Fruit fly (Drosophila melanogaster): ENCODE results near the gene slou.

The slou gene

DNA sequence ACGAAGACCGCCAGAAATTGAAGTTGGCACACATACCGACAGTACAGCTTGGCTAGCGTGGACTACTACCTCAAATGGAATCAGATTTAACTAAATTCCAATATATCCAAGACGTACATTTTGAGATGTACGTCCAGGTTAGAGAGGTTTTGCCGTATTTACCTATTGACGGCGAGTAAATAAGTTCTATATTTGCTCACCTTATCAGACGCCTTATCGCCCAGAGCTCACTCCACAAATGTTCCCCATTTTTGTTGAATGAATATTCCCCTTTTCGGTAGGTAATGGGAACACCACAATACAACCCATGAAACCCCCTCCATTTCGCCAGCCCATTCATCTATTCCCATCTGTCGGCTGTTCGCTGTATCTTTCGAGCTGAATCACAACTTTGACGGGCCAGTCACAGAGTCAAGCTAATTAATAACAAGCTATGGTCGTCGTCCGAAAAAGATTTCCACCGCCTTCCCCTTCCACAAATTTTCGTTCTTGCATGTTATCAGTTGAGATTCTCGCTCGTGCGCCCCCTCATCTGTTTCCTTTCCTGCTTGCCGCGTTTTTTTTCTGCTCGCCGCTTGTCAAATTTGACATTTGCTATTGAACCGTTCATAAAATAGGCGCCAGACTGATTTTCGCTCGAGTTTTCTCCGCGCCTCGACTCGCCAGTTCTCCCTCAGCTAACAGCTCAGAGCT, 33.8 kb upstream of the slou start (continued):
- TF ChIP-seq CG30020 (tag; optimal IDR thresholded peaks at IDR 0.05) = peak; percentile 54
- peak; percentile 79 for TF ChIP-seq CG11085 (GFP tag; IDR thresholded peaks at IDR 0.05)
- peak; percentile 97 for TF ChIP-seq CG12942 (GFP tag; optimal IDR thresholded peaks at IDR 0.05)
- TF ChIP-seq salm (tag; optimal IDR thresholded peaks at IDR 0.05) = peak; percentile 74
- TF ChIP-seq CG18599 (GFP tag; optimal IDR thresholded peaks at IDR 0.05) = peak; percentile 96
- TF ChIP-seq CG13123 (GFP tag; optimal IDR thresholded peaks at IDR 0.05) = peak; percentile 98
- TF ChIP-seq zf30C (GFP tag; optimal IDR thresholded peaks at IDR 0.05) = no peak
- peak; percentile 72 for TF ChIP-seq ab (GFP tag; optimal IDR thresholded peaks at IDR 0.05)
- no peak for TF ChIP-seq dan (GFP tag; IDR thresholded peaks at IDR 0.05)
- TF ChIP-seq Ets97D (GFP tag; optimal IDR thresholded peaks at IDR 0.05) = peak; percentile 81
- peak; percentile 94 for TF ChIP-seq CG17912 (GFP tag; optimal IDR thresholded peaks at IDR 0.05)
- TF ChIP-seq CG2202 (tag; optimal IDR thresholded peaks at IDR 0.05) = peak; percentile 98
- TF ChIP-seq pan (optimal IDR thresholded peaks at IDR 0.05) = no peak
- peak in 1 of 2 experiments; percentile 93 for TF ChIP-seq pan (GFP tag; optimal IDR thresholded peaks at IDR 0.05 in 1 of 2, IDR thresholded peaks at IDR 0.05 in 1 of 2)
- TF ChIP-seq CG18011 (GFP tag; optimal IDR thresholded peaks at IDR 0.05) = peak; percentile 77
- peak; percentile 79 for TF ChIP-seq lmd (GFP tag; IDR thresholded peaks at IDR 0.05)
- TF ChIP-seq croc (GFP tag; conservative IDR thresholded peaks at IDR 0.05) = peak; percentile 77
- TF ChIP-seq ttk (GFP tag; IDR thresholded peaks at IDR 0.05) = peak; percentile 85; the same call in 1 of the 2 replicates
- peak; percentile 86 for TF ChIP-seq Rfx (GFP tag; IDR thresholded peaks at IDR 0.05)
- peak; percentile 67 for TF ChIP-seq Ssrp (tag; optimal IDR thresholded peaks at IDR 0.05)
- peak; percentile 89 for TF ChIP-seq aop (GFP tag; IDR thresholded peaks at IDR 0.05)
- TF ChIP-seq CoRest (tag; optimal IDR thresholded peaks at IDR 0.05) = peak; percentile 91
- TF ChIP-seq CG4854 (GFP tag; optimal IDR thresholded peaks at IDR 0.05) = peak; percentile 95
- TF ChIP-seq h (optimal IDR thresholded peaks at IDR 0.05) = no peak
- peak; percentile 85 for TF ChIP-seq CG31365 (tag; optimal IDR thresholded peaks at IDR 0.05)
- no peak for TF ChIP-seq corto (GFP tag; optimal IDR thresholded peaks at IDR 0.05)
- peak; percentile 86 for TF ChIP-seq dysf (GFP tag; IDR thresholded peaks at IDR 0.05)
- peak; percentile 97 for TF ChIP-seq ara (GFP tag; IDR thresholded peaks at IDR 0.05)
- TF ChIP-seq Dip3 (GFP tag; optimal IDR thresholded peaks at IDR 0.05) = peak; percentile 85
- TF ChIP-seq CG12744 (GFP tag; optimal IDR thresholded peaks at IDR 0.05) = peak; percentile 82
- TF ChIP-seq CG34422 (GFP tag; IDR thresholded peaks at IDR 0.05) = peak; percentile 89
- no peak for TF ChIP-seq Hr39 (optimal IDR thresholded peaks at IDR 0.05)
- peak; percentile 93 for TF ChIP-seq Dad (GFP tag; optimal IDR thresholded peaks at IDR 0.05)
- TF ChIP-seq Hsf (GFP tag; optimal IDR thresholded peaks at IDR 0.05) = peak; percentile 86
- peak; percentile 93 for TF ChIP-seq sob (GFP tag; IDR thresholded peaks at IDR 0.05)
- TF ChIP-seq HLHmδ (GFP tag; optimal IDR thresholded peaks at IDR 0.05) = peak; percentile 96
- TF ChIP-seq pfk (GFP tag; optimal IDR thresholded peaks at IDR 0.05) = peak; percentile 79
- no peak for TF ChIP-seq sna (GFP tag; IDR thresholded peaks at IDR 0.05; ENCODE audit: partially characterized antibody)
- peak; percentile 96 for TF ChIP-seq da (GFP tag; optimal IDR thresholded peaks at IDR 0.05)
- peak; percentile 80 for TF ChIP-seq CG17802 (tag; optimal IDR thresholded peaks at IDR 0.05)
- peak; percentile 97 for TF ChIP-seq NC2β (GFP tag; optimal IDR thresholded peaks at IDR 0.05)
- peak; percentile 87 for TF ChIP-seq tgo (GFP tag; IDR thresholded peaks at IDR 0.05)
- TF ChIP-seq H2.0 (GFP tag; IDR thresholded peaks at IDR 0.05) = peak; percentile 81
- TF ChIP-seq Mrtf (GFP tag; IDR thresholded peaks at IDR 0.05) = peak; percentile 86
- peak; percentile 81 for TF ChIP-seq CG14050 (GFP tag; IDR thresholded peaks at IDR 0.05)
- no peak for TF ChIP-seq tll (GFP tag; optimal IDR thresholded peaks at IDR 0.05)
- TF ChIP-seq odd (GFP tag; optimal IDR thresholded peaks at IDR 0.05) = peak; percentile 92
- TF ChIP-seq CG9932 (GFP tag; IDR thresholded peaks at IDR 0.05) = peak; percentile 80
- TF ChIP-seq ase (GFP tag; IDR thresholded peaks at IDR 0.05) = peak; percentile 79
- peak; percentile 56 for TF ChIP-seq Hmx (GFP tag; optimal IDR thresholded peaks at IDR 0.05)
- TF ChIP-seq chinmo (GFP tag; IDR thresholded peaks at IDR 0.05; ENCODE audit: partially characterized antibody) = peak; percentile 78; the same call in 2 of the 4 replicates

Data from whole organism, embryonic.